Worm (Caenorhabditis elegans) whole organism, L1 larva: ENCODE results near the gene ced-9.

Experiments used
- C16A3.4 ChIP-seq: fragments of 150-350 bp; optimal IDR thresholded peaks from 2 replicates; lab custom pipeline; 2014; ENCODE audit warnings: missing biosample characterization, missing genetic modification characterization
- C34B4.2 ChIP-seq: sonication (generic microtip); optimal IDR thresholded peaks from 2 replicates; lab custom pipeline; 2017; ENCODE audit warnings: mild to moderate bottlenecking, missing genetic modification characterization, missing compliant biosample characterization
- F16B12.6 ChIP-seq: fragments of 150-350 bp; optimal IDR thresholded peaks from 2 replicates; lab custom pipeline; 2014; ENCODE audit warnings: missing biosample characterization, missing genetic modification characterization
- Y116A8C.19 ChIP-seq: sonication (generic microtip); optimal IDR thresholded peaks from 2 replicates; lab custom pipeline; 2016; ENCODE audit warnings: missing compliant biosample characterization, missing genetic modification characterization, borderline replicate concordance
- aha-1 ChIP-seq: fragments of 150-350 bp; optimal IDR thresholded peaks from 2 replicates; lab custom pipeline; 2014; ENCODE audit warnings: missing biosample characterization, missing genetic modification characterization
- alr-1 ChIP-seq: fragments of 200-800 bp; sonication (Bioruptor generic); optimal IDR thresholded peaks from 2 replicates; lab custom pipeline; 2018; ENCODE audit warnings: borderline replicate concordance, mild to moderate bottlenecking, missing genetic modification characterization, missing compliant biosample characterization
- ama-1 ChIP-seq: fragments of 150-350 bp; optimal IDR thresholded peaks from 2 replicates; lab custom pipeline; 2014
- blmp-1 ChIP-seq: fragments of 150-350 bp; optimal IDR thresholded peaks from 2 replicates; lab custom pipeline; 2014; ENCODE audit warnings: missing biosample characterization, missing genetic modification characterization
- ceh-63 ChIP-seq: fragments of 200-800 bp; sonication (Bioruptor generic); optimal IDR thresholded peaks from 2 replicates; lab custom pipeline; 2018; ENCODE audit warnings: mild to moderate bottlenecking, missing genetic modification characterization, missing compliant biosample characterization
- ceh-82 ChIP-seq, 3 experiments: fragments of 150-350 bp in 1 of 3; sonication (generic microtip) in 2 of 3; optimal IDR thresholded peaks; 2 replicates each; lab custom pipeline; 2014 to 2017; ENCODE audit warnings: missing biosample characterization in 3 of 3, missing genetic modification characterization in 3 of 3
- ceh-88 ChIP-seq: fragments of 200-800 bp; sonication (Bioruptor generic); IDR thresholded peaks from 2 replicates; pipeline ENCODE4 v1.3.6; 2022; ENCODE audit warnings: missing genetic modification characterization, missing compliant biosample characterization
- ceh-90 ChIP-seq: sonication (generic microtip); optimal IDR thresholded peaks from 2 replicates; lab custom pipeline; 2016; ENCODE audit warnings: missing genetic modification characterization, missing compliant biosample characterization
- ces-1 ChIP-seq: fragments of 150-350 bp; optimal IDR thresholded peaks from 2 replicates; lab custom pipeline; 2014; ENCODE audit warnings: missing biosample characterization, missing genetic modification reagents, missing genetic modification characterization
- dpl-1 ChIP-seq, 3 experiments: fragments of 150-350 bp in 2 of 3; sonication (generic microtip) in 1 of 3; optimal IDR thresholded peaks; 2 replicates each; lab custom pipeline; 2014 to 2017; ENCODE audit warnings: missing biosample characterization in 3 of 3, missing genetic modification characterization in 3 of 3, missing genetic modification reagents in 3 of 3
- dsc-1 ChIP-seq: sonication (generic microtip); optimal IDR thresholded peaks from 2 replicates; lab custom pipeline; 2016; ENCODE audit warnings: mild to moderate bottlenecking, missing genetic modification characterization, missing compliant biosample characterization
- efl-1 ChIP-seq, 4 experiments: fragments of 150-350 bp; optimal IDR thresholded peaks in 3 of 4; peaks in 1 of 4; 1 replicate in 1 of 4; 2 replicates in 3 of 4; lab custom pipeline; 2014; ENCODE audit warnings: missing biosample characterization in 2 of 4, missing genetic modification characterization in 2 of 4, missing genetic modification reagents in 2 of 4
- elt-2 ChIP-seq: sonication (generic microtip); optimal IDR thresholded peaks from 2 replicates; lab custom pipeline; 2016; ENCODE audit warnings: missing genetic modification characterization, mild to moderate bottlenecking, inconsistent platforms, missing compliant biosample characterization, missing genetic modification reagents
- fkh-10 ChIP-seq: sonication (generic microtip); optimal IDR thresholded peaks from 2 replicates; lab custom pipeline; 2017; ENCODE audit warnings: missing biosample characterization, missing genetic modification reagents, missing genetic modification characterization
- hlh-4 ChIP-seq: sonication (generic microtip); optimal IDR thresholded peaks from 2 replicates; lab custom pipeline; 2016; ENCODE audit warnings: mild to moderate bottlenecking, missing genetic modification characterization, missing compliant biosample characterization
- irx-1 ChIP-seq: sonication (generic microtip); optimal IDR thresholded peaks from 2 replicates; lab custom pipeline; 2016; ENCODE audit warnings: missing genetic modification characterization, missing compliant biosample characterization
- isw-1 ChIP-seq: fragments of 200-800 bp; sonication (Bioruptor generic); IDR thresholded peaks from 2 replicates; pipeline ENCODE4 v1.3.6; 2022; ENCODE audit warnings: missing genetic modification characterization, missing compliant biosample characterization
- jun-1 ChIP-seq: fragments of 150-350 bp; optimal IDR thresholded peaks from 2 replicates; lab custom pipeline; 2014; ENCODE audit warnings: missing biosample characterization, missing genetic modification reagents, missing genetic modification characterization
- lin-35 ChIP-seq, 2 experiments: fragments of 150-350 bp; optimal IDR thresholded peaks; 2 replicates each; lab custom pipeline; 2014; ENCODE audit warnings: missing biosample characterization in 2 of 2, missing genetic modification characterization in 2 of 2, missing genetic modification reagents in 2 of 2
- lir-3 ChIP-seq: sonication (generic microtip); optimal IDR thresholded peaks from 2 replicates; lab custom pipeline; 2016; ENCODE audit warnings: mild to moderate bottlenecking, missing genetic modification characterization, moderate library complexity, missing compliant biosample characterization; ENCODE audit not compliant: poor library complexity
- lsy-2 ChIP-seq, 2 experiments: fragments of 150-350 bp; optimal IDR thresholded peaks; 2 replicates each; lab custom pipeline; 2014; ENCODE audit warnings: missing biosample characterization in 2 of 2, missing genetic modification characterization in 2 of 2
- mab-9 ChIP-seq: fragments of 200-800 bp; sonication (Bioruptor generic); IDR thresholded peaks from 2 replicates; pipeline ENCODE4 v1.3.6; 2022; ENCODE audit warnings: missing genetic modification reagents, missing genetic modification characterization, missing compliant biosample characterization
- mdl-1 ChIP-seq, 2 experiments: fragments of 150-350 bp; optimal IDR thresholded peaks; 2 replicates each; lab custom pipeline; 2014 to 2017; ENCODE audit warnings: missing biosample characterization in 2 of 2, missing genetic modification characterization in 2 of 2, inconsistent platforms in 1 of 2
- mep-1 ChIP-seq: fragments of 150-350 bp; optimal IDR thresholded peaks from 2 replicates; lab custom pipeline; 2014; ENCODE audit warnings: missing biosample characterization, missing genetic modification characterization
- nhr-11 ChIP-seq: fragments of 150-350 bp; optimal IDR thresholded peaks from 2 replicates; lab custom pipeline; 2014; ENCODE audit warnings: missing biosample characterization, missing genetic modification characterization
- nhr-28 ChIP-seq: fragments of 150-350 bp; optimal IDR thresholded peaks from 2 replicates; lab custom pipeline; 2014; ENCODE audit warnings: missing biosample characterization, missing genetic modification characterization
- nhr-76 ChIP-seq: sonication (generic microtip); optimal IDR thresholded peaks from 2 replicates; lab custom pipeline; 2017; ENCODE audit warnings: missing biosample characterization, missing genetic modification characterization
- nhr-90 ChIP-seq: sonication (generic microtip); optimal IDR thresholded peaks from 2 replicates; lab custom pipeline; 2016; ENCODE audit warnings: mild to moderate bottlenecking, missing genetic modification characterization, missing compliant biosample characterization; ENCODE audit not compliant: poor library complexity
- pag-3 ChIP-seq: sonication (generic microtip); optimal IDR thresholded peaks from 2 replicates; lab custom pipeline; 2017; ENCODE audit warnings: missing genetic modification characterization, mild to moderate bottlenecking, missing compliant biosample characterization, antibody characterized with exemption, borderline replicate concordance; ENCODE audit not compliant: insufficient read depth
- pax-3 ChIP-seq: fragments of 200-800 bp; sonication (Bioruptor generic); optimal IDR thresholded peaks from 2 replicates; lab custom pipeline; 2018; ENCODE audit warnings: mild to moderate bottlenecking, missing genetic modification characterization, moderate library complexity, missing compliant biosample characterization
- pqm-1 ChIP-seq: sonication (generic microtip); optimal IDR thresholded peaks from 3 replicates; lab custom pipeline; 2017; ENCODE audit warnings: missing biosample characterization, missing genetic modification characterization
- skn-1 ChIP-seq: fragments of 150-350 bp; optimal IDR thresholded peaks from 2 replicates; lab custom pipeline; 2014; ENCODE audit warnings: missing biosample characterization, missing genetic modification characterization
- snpc-4 ChIP-seq: fragments of 150-350 bp; optimal IDR thresholded peaks from 2 replicates; lab custom pipeline; 2014; ENCODE audit warnings: missing biosample characterization, missing genetic modification characterization
- sox-4 ChIP-seq: sonication (generic microtip); optimal IDR thresholded peaks from 2 replicates; lab custom pipeline; 2016; ENCODE audit warnings: missing genetic modification characterization, missing compliant biosample characterization
- sup-37 ChIP-seq: fragments of 200-800 bp; sonication (Bioruptor generic); optimal IDR thresholded peaks from 2 replicates; lab custom pipeline; 2018; ENCODE audit warnings: mild to moderate bottlenecking, missing genetic modification characterization, missing compliant biosample characterization
- tbx-2 ChIP-seq: sonication (generic microtip); optimal IDR thresholded peaks from 2 replicates; lab custom pipeline; 2016; ENCODE audit warnings: missing genetic modification characterization, missing compliant biosample characterization
- unc-130 ChIP-seq: fragments of 150-350 bp; optimal IDR thresholded peaks from 2 replicates; lab custom pipeline; 2017; ENCODE audit warnings: missing biosample characterization, missing genetic modification characterization, inconsistent platforms
- unc-30 ChIP-seq: sonication (generic microtip); optimal IDR thresholded peaks from 2 replicates; lab custom pipeline; 2017; ENCODE audit warnings: missing biosample characterization, missing genetic modification characterization
- xbp-1 ChIP-seq: sonication (generic microtip); optimal IDR thresholded peaks from 2 replicates; lab custom pipeline; 2016; ENCODE audit warnings: missing genetic modification characterization, missing compliant biosample characterization
- ztf-4 ChIP-seq: fragments of 150-350 bp; optimal IDR thresholded peaks from 2 replicates; lab custom pipeline; 2014; ENCODE audit warnings: missing biosample characterization, missing genetic modification characterization

ced-9 gene

ce11 chrIII:10353423-10353822, 18.5 kb downstream of the ced-9 start:
- TF ChIP-seq elt-2 (tag; lab: Kevin White, UChicago) (no peak), pag-3 (tag; lab: Kevin White, UChicago) (no peak), ceh-90 (tag; lab: Kevin White, UChicago) (no peak), efl-1 (optimal IDR thresholded peaks at IDR 0.05; lab: Kevin White, UChicago) (no peak), efl-1 (GFP tag; optimal IDR thresholded peaks at IDR 0.05 in 1 of 2; lab: Kevin White, UChicago) (peak in 1 of 2 experiments; percentile 22), blmp-1 (tag; lab: Kevin White, UChicago) (peak; percentile 79), mep-1 (tag; lab: Kevin White, UChicago) (no peak), mab-9 (GFP tag; lab: Robert Waterston, UW) (no peak), ceh-82 (tag; optimal IDR thresholded peaks at IDR 0.05; lab: Kevin White, UChicago) (no peak), hlh-4 (tag; lab: Kevin White, UChicago) (no peak), mdl-1 (tag; optimal IDR thresholded peaks at IDR 0.05; lab: Kevin White, UChicago) (no peak), nhr-11 (tag; lab: Kevin White, UChicago) (no peak), ceh-88 (GFP tag; lab: Robert Waterston, UW) (no peak), C16A3.4 (tag; lab: Kevin White, UChicago) (no peak)

ce11 chrIII:10354591-10354990, 19.6 kb downstream of the ced-9 start:
- TF ChIP-seq fkh-10 (GFP tag; lab: Kevin White, UChicago) (no peak), alr-1 (tag; lab: Kevin White, UChicago) (no peak), C34B4.2 (tag; lab: Kevin White, UChicago) (no peak), skn-1 (tag; lab: Kevin White, UChicago) (no peak), jun-1 (tag; lab: Kevin White, UChicago) (no peak), ceh-63 (GFP tag; lab: Kevin White, UChicago) (no peak), pax-3 (tag; lab: Kevin White, UChicago) (no peak), sox-4 (tag; lab: Kevin White, UChicago) (no peak)

- TF ChIP-seq dsc-1 (tag; lab: Kevin White, UChicago) (no peak), elt-2 (tag; lab: Kevin White, UChicago) (peak; percentile 83), nhr-28 (tag; lab: Kevin White, UChicago) (no peak), efl-1 (optimal IDR thresholded peaks at IDR 0.05; lab: Kevin White, UChicago) (no peak), efl-1 (GFP tag; optimal IDR thresholded peaks at IDR 0.05 in 1 of 2; lab: Kevin White, UChicago) (peak in 1 of 2 experiments; percentile 35), lin-35 (GFP tag; optimal IDR thresholded peaks at IDR 0.05; lab: Kevin White, UChicago) (peak in 1 of 2 experiments; percentile 26), ama-1 (peak; percentile 37), ztf-4 (tag; lab: Kevin White, UChicago) (no peak), pqm-1 (peak; percentile 44), lsy-2 (tag; optimal IDR thresholded peaks at IDR 0.05; lab: Kevin White, UChicago) (peak in 1 of 2 experiments; percentile 3)
- TF ChIP-seq, all 84 proteins: peak for 6
Measured at ce11 chrIII:10355382-10355781, 20.4 kb downstream of the ced-9 start, which contains the start of gene spp-1. Gene spp-1, minus strand, starts transcription at chrIII:10355668.

ce11 chrIII:10357598-10358186, 22.7 kb downstream of the ced-9 start, which contains the start of gene umps-1:
Gene umps-1, minus strand, starts transcription at chrIII:10357648.
- peak; percentile 14 for TF ChIP-seq sup-37 (GFP tag; lab: Kevin White, UChicago)
- no peak for TF ChIP-seq aha-1 (tag; lab: Kevin White, UChicago)
- TF ChIP-seq nhr-11 (tag; lab: Kevin White, UChicago), result no peak
- peak; percentile 82 for TF ChIP-seq nhr-90 (tag; lab: Kevin White, UChicago)
- TF ChIP-seq unc-30, result no peak
- TF ChIP-seq tbx-2 (tag; lab: Kevin White, UChicago), result peak; percentile 82
- TF ChIP-seq C34B4.2 (tag; lab: Kevin White, UChicago), result no peak
- peak; percentile 44 for TF ChIP-seq snpc-4 (tag; lab: Kevin White, UChicago)
- no peak for TF ChIP-seq pqm-1
- TF ChIP-seq Y116A8C.19 (tag; lab: Kevin White, UChicago), result no peak
- TF ChIP-seq lir-3 (tag; lab: Kevin White, UChicago), result peak; percentile 50
- peak; percentile 63 for TF ChIP-seq irx-1 (tag; lab: Kevin White, UChicago)
- TF ChIP-seq unc-130 (tag; lab: Kevin White, UChicago), result peak; percentile 76
- peak; percentile 97 to 99 (median 98) for TF ChIP-seq dpl-1 (GFP tag; optimal IDR thresholded peaks at IDR 0.05; lab: Kevin White, UChicago)
- no peak for TF ChIP-seq nhr-76 (tag; lab: Kevin White, UChicago)
- TF ChIP-seq ama-1, result peak; percentile 53
- peak; percentile 56 for TF ChIP-seq isw-1 (GFP tag; lab: Robert Waterston, UW)
- peak; percentile 76 for TF ChIP-seq xbp-1 (tag; lab: Kevin White, UChicago)
- TF ChIP-seq ces-1 (GFP tag; lab: Kevin White, UChicago), result no peak
- peak; percentile 31 to 62 (median 48) for TF ChIP-seq ceh-82 (tag; optimal IDR thresholded peaks at IDR 0.05; lab: Kevin White, UChicago)
- peak; percentile 31 for TF ChIP-seq elt-2 (tag; lab: Kevin White, UChicago)
- no peak for TF ChIP-seq alr-1 (tag; lab: Kevin White, UChicago)
- no peak for TF ChIP-seq mab-9 (GFP tag; lab: Robert Waterston, UW)
- peak; percentile 94 for TF ChIP-seq F16B12.6 (tag; lab: Kevin White, UChicago)
- TF ChIP-seq skn-1 (tag; lab: Kevin White, UChicago), result peak; percentile 66
